Fruit fly (Drosophila melanogaster): ENCODE data around the gene Cyp4s3.

Gene Cyp4s3

DNA sequence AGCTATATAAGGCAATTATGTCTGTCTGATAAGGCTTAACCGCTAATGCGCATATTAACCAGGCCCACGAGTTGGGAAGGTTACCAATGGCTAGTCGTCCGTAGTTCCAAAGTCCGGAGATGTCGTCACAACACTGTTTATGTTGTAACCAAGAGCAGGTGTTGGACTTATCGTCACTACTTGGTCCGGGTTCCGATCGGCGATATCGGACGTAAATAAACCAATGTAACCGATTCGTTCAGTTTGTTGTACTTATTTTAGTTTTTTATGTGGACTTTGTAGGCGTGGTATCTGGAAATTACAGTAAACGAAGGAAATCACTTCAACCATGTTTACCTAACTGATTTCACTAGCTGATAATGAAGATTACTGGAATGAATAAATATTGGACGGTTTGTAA lies 37.9 kb downstream of the Cyp4s3 start (continued):
- peak; percentile 47 for TF ChIP-seq CG33557 (GFP tag; optimal IDR thresholded peaks at IDR 0.05)
- peak; percentile 48 for TF ChIP-seq MTF-1 (GFP tag; optimal IDR thresholded peaks at IDR 0.05; ENCODE audit: borderline replicate concordance)
- no peak for TF ChIP-seq CG16779 (GFP tag; IDR thresholded peaks at IDR 0.05)
- no peak for TF ChIP-seq gsb-n (tag; optimal IDR thresholded peaks at IDR 0.05)
- TF ChIP-seq CG2202 (tag; optimal IDR thresholded peaks at IDR 0.05): peak; percentile 24
- no peak for TF ChIP-seq CG9609 (GFP tag; optimal IDR thresholded peaks at IDR 0.05)
- peak; percentile 47 for TF ChIP-seq CG6254 (GFP tag; optimal IDR thresholded peaks at IDR 0.05)
- TF ChIP-seq p53 (GFP tag; optimal IDR thresholded peaks at IDR 0.05): no peak
- TF ChIP-seq scrt (GFP tag; optimal IDR thresholded peaks at IDR 0.05): no peak
- TF ChIP-seq sr (GFP tag; IDR thresholded peaks at IDR 0.05): no peak
- no peak for TF ChIP-seq row (GFP tag; IDR thresholded peaks at IDR 0.05)
- TF ChIP-seq sqz (GFP tag; optimal IDR thresholded peaks at IDR 0.05): peak; percentile 62
- TF ChIP-seq Hmr (GFP tag; optimal IDR thresholded peaks at IDR 0.05): peak; percentile 0
- peak; percentile 96 for TF ChIP-seq exex (tag; optimal IDR thresholded peaks at IDR 0.05)
- TF ChIP-seq CG12942 (GFP tag; optimal IDR thresholded peaks at IDR 0.05): no peak
- TF ChIP-seq CG8924 (tag; optimal IDR thresholded peaks at IDR 0.05): no peak
- no peak for TF ChIP-seq ind (GFP tag; optimal IDR thresholded peaks at IDR 0.05)
- peak; percentile 30 for TF ChIP-seq Blimp-1 (GFP tag; optimal IDR thresholded peaks at IDR 0.05)
- no peak for TF ChIP-seq schlank (tag; optimal IDR thresholded peaks at IDR 0.05)
- TF ChIP-seq CG7556 (GFP tag; optimal IDR thresholded peaks at IDR 0.05): no peak
- TF ChIP-seq lab (GFP tag; optimal IDR thresholded peaks at IDR 0.05): peak; percentile 29
- TF ChIP-seq CG7839 (tag; optimal IDR thresholded peaks at IDR 0.05): no peak

DNA sequence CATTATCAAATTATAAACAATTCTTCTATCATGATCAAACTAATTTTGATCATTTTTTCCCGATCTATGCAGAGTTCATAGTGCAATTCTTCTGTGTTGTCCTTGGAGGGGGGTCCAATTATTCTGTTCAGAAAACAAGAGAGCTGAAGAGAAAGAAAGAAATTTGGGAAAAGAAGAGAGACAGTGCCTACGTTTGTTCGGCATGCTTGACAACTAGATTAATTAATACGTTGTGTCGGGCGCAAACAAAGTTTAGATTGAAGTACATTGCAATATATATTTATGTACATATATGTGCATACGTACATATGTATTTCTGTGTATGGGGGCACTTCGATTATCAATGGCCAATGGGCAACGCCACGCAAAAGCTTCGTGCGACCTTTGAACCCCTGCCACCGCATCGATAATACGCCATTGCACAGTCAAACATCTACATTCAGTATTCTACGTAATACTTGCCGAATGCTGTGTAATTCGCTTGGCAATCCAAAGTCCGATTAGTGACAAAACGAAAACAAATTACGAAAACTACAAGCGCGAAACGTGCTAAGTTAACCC lies 38.7 kb downstream of the Cyp4s3 start:
- TF ChIP-seq Hr78 (GFP tag; optimal IDR thresholded peaks at IDR 0.05) (peak in 1 of 2 experiments; percentile 79), salm (tag; optimal IDR thresholded peaks at IDR 0.05) (no peak), sens (GFP tag) (peak; percentile 62), CG5953 (GFP tag; IDR thresholded peaks at IDR 0.05) (no peak), nom (GFP tag; optimal IDR thresholded peaks at IDR 0.05) (peak; percentile 53), CG12236 (GFP tag; optimal IDR thresholded peaks at IDR 0.05) (no peak), crol (GFP tag; IDR thresholded peaks at IDR 0.05) (no peak), Med (GFP tag) (peak; percentile 30), bsh (GFP tag; optimal IDR thresholded peaks at IDR 0.05) (peak in 1 of 2 experiments; percentile 35), Nf-YB (GFP tag; optimal IDR thresholded peaks at IDR 0.05) (peak; percentile 15), crc (GFP tag; optimal IDR thresholded peaks at IDR 0.05) (no peak), CG13287 (GFP tag; IDR thresholded peaks at IDR 0.05; ENCODE audit: partially characterized antibody) (no peak), Nf-YC (tag; optimal IDR thresholded peaks at IDR 0.05) (peak; percentile 43)

DNA sequence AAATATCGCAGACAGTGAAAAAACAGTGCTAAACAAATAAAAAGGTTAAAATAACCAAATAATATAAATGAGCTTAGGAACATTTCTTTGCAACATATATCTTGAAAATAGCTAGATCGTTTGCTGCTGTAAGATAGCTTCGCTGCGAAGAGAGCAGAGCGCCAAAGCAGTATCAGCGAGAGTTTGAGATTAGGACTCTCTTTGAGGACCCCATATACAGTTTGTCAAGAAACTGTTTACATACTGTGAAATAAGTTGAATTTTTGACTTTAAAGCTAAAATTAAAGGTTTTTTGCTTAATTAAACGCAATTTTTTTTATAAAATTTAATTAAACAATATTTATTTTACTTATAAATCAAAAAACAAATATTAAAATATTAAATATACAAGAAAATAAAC lies 39.7 kb downstream of the Cyp4s3 start:
- TF ChIP-seq CG12236 (GFP tag; optimal IDR thresholded peaks at IDR 0.05) (no peak), NK7.1 (GFP tag; optimal IDR thresholded peaks at IDR 0.05) (no peak), jigr1 (GFP tag; IDR thresholded peaks at IDR 0.05) (no peak), Usf (GFP tag; optimal IDR thresholded peaks at IDR 0.05) (no peak), CG7987 (GFP tag; optimal IDR thresholded peaks at IDR 0.05) (no peak), wek (GFP tag; optimal IDR thresholded peaks at IDR 0.05) (no peak), CG32532 (GFP tag; IDR thresholded peaks at IDR 0.05) (peak; percentile 52; the same call in 1 of the 2 replicates), CG17385 (GFP tag; optimal IDR thresholded peaks at IDR 0.05) (no peak), CG2129 (GFP tag; IDR thresholded peaks at IDR 0.05; ENCODE audit: partially characterized antibody) (no peak), Pdp1 (GFP tag; optimal IDR thresholded peaks at IDR 0.05) (no peak), Hmx (GFP tag; optimal IDR thresholded peaks at IDR 0.05) (no peak), Gsc (GFP tag; IDR thresholded peaks at IDR 0.05) (no peak), Trl (optimal IDR thresholded peaks at IDR 0.05) (peak; percentile 60 to 68), Trl (GFP tag; optimal IDR thresholded peaks at IDR 0.05) (no peak), CG5245 (GFP tag; optimal IDR thresholded peaks at IDR 0.05) (no peak), BtbVII (GFP tag; optimal IDR thresholded peaks at IDR 0.05) (no peak)

Data from whole organism, embryonic.